Fruit fly (Drosophila melanogaster) whole organism, embryonic: ENCODE measurements around the gene betaTub65B.

Source experiments
- B-H2 ChIP-seq: fragments of 200-800 bp; sonication (Bioruptor generic); optimal IDR thresholded peaks from 2 replicates; lab custom pipeline; 2018; ENCODE audit warnings: missing biosample characterization, mild to moderate bottlenecking, missing genetic modification characterization
- C15 ChIP-seq: fragments of 200-800 bp; sonication (Bioruptor generic); IDR thresholded peaks from 3 replicates; pipeline ENCODE4 v1.3.6; 2022; ENCODE audit warnings: missing biosample characterization, missing genetic modification characterization
- CG10147 ChIP-seq: fragments of 200-800 bp; sonication (Bioruptor generic); optimal IDR thresholded peaks from 2 replicates; lab custom pipeline; 2019; ENCODE audit warnings: missing biosample characterization, mild to moderate bottlenecking, missing genetic modification characterization, moderate library complexity
- CG11560 ChIP-seq: fragments of 200-800 bp; sonication (Bioruptor generic); IDR thresholded peaks from 3 replicates; pipeline ENCODE4 v1.3.6; 2022; ENCODE audit warnings: missing biosample characterization, missing genetic modification characterization
- CG12155 ChIP-seq: fragments of 200-800 bp; sonication (Bioruptor generic); optimal IDR thresholded peaks from 3 replicates; lab custom pipeline; 2016; ENCODE audit warnings: missing biosample characterization, missing genetic modification characterization
- CG1233 ChIP-seq: fragments of 200-800 bp; sonication (Bioruptor generic); optimal IDR thresholded peaks from 4 replicates; lab custom pipeline; 2018; ENCODE audit warnings: missing biosample characterization, mild to moderate bottlenecking, missing genetic modification characterization
- CG12942 ChIP-seq: fragments of 200-800 bp; sonication (Bioruptor generic); optimal IDR thresholded peaks from 3 replicates; lab custom pipeline; 2016; ENCODE audit warnings: missing biosample characterization, missing genetic modification characterization
- CG14965 ChIP-seq: fragments of 200-800 bp; sonication (Bioruptor generic); optimal IDR thresholded peaks from 2 replicates; lab custom pipeline; 2016; ENCODE audit warnings: missing biosample characterization, missing genetic modification characterization, borderline replicate concordance
- CG16815 ChIP-seq: fragments of 200-800 bp; sonication (Bioruptor generic); optimal IDR thresholded peaks from 3 replicates; lab custom pipeline; 2017; ENCODE audit warnings: missing biosample characterization, mild to moderate bottlenecking, missing genetic modification characterization
- CG18011 ChIP-seq: fragments of 200-800 bp; sonication (Bioruptor generic); optimal IDR thresholded peaks from 2 replicates; lab custom pipeline; 2017; ENCODE audit warnings: missing biosample characterization, missing genetic modification characterization, mild to moderate bottlenecking, moderate library complexity, missing genotype
- CG34422 ChIP-seq: fragments of 200-800 bp; sonication (Bioruptor generic); IDR thresholded peaks from 3 replicates; pipeline ENCODE4 v1.3.6; 2022; ENCODE audit warnings: missing biosample characterization, missing genetic modification characterization
- CG4404 ChIP-seq: fragments of 200-800 bp; sonication (Bioruptor generic); IDR thresholded peaks from 2 replicates; pipeline ENCODE4 v1.3.6; 2022; ENCODE audit warnings: missing biosample characterization, missing genetic modification characterization
- CG6683 ChIP-seq: fragments of 200-800 bp; sonication (Bioruptor generic); optimal IDR thresholded peaks from 2 replicates; lab custom pipeline; 2017; ENCODE audit warnings: missing biosample characterization, mild to moderate bottlenecking, missing genetic modification characterization, missing genetic modification reagents
- CG8388 ChIP-seq: fragments of 200-800 bp; sonication (Bioruptor generic); optimal IDR thresholded peaks from 2 replicates; lab custom pipeline; 2019; ENCODE audit warnings: missing biosample characterization, mild to moderate bottlenecking, missing genetic modification characterization, moderate library complexity
- CG8765 ChIP-seq: fragments of 200-800 bp; sonication (Bioruptor generic); IDR thresholded peaks from 2 replicates; pipeline ENCODE4 v1.3.6; 2022; ENCODE audit warnings: missing biosample characterization, missing genetic modification characterization
- CG9797 ChIP-seq: fragments of 200-800 bp; sonication (Bioruptor generic); optimal IDR thresholded peaks from 3 replicates; lab custom pipeline; 2018; ENCODE audit warnings: missing biosample characterization, mild to moderate bottlenecking, missing genetic modification characterization
- Dbx ChIP-seq: fragments of 200-800 bp; sonication (Bioruptor generic); IDR thresholded peaks from 3 replicates; pipeline ENCODE4 v1.3.6; 2022; ENCODE audit warnings: missing biosample characterization, missing genetic modification characterization
- Ets65A ChIP-seq: fragments of 200-800 bp; sonication (Bioruptor generic); peaks from one replicate; lab custom pipeline; 2016; ENCODE audit warnings: missing biosample characterization, missing genetic modification characterization
- Fer1 ChIP-seq: fragments of 200-800 bp; sonication (Bioruptor generic); optimal IDR thresholded peaks from 2 replicates; lab custom pipeline; 2017; ENCODE audit warnings: missing biosample characterization, mild to moderate bottlenecking, missing genetic modification characterization
- Fer3 ChIP-seq: fragments of 200-800 bp; sonication (Bioruptor generic); optimal IDR thresholded peaks from 2 replicates; lab custom pipeline; 2018; ENCODE audit warnings: missing biosample characterization, mild to moderate bottlenecking, missing genetic modification characterization, moderate library complexity
- Nf-YA ChIP-seq: fragments of 200-800 bp; sonication (Bioruptor generic); IDR thresholded peaks from 2 replicates; pipeline ENCODE4 v1.3.6; 2022; ENCODE audit warnings: missing biosample characterization, missing genetic modification characterization
- Ravus ChIP-seq: fragments of 200-800 bp; sonication (Bioruptor generic); IDR thresholded peaks from 2 replicates; pipeline ENCODE4 v1.3.6; 2022; ENCODE audit warnings: missing biosample characterization, missing genetic modification characterization
- Rx ChIP-seq: fragments of 200-800 bp; sonication (Bioruptor generic); IDR thresholded peaks from 2 replicates; pipeline ENCODE4 v1.3.6; 2022; ENCODE audit warnings: missing biosample characterization, missing genetic modification characterization
- Side ChIP-seq: fragments of 200-800 bp; sonication (Bioruptor generic); optimal IDR thresholded peaks from 2 replicates; lab custom pipeline; 2016; ENCODE audit warnings: missing biosample characterization, missing genetic modification characterization
- Six4 ChIP-seq: fragments of 200-800 bp; sonication (Bioruptor generic); optimal IDR thresholded peaks from 2 replicates; lab custom pipeline; 2016; ENCODE audit warnings: missing biosample characterization, missing genetic modification characterization
- Usf ChIP-seq: fragments of 200-800 bp; sonication (Bioruptor generic); optimal IDR thresholded peaks from 2 replicates; lab custom pipeline; 2017; ENCODE audit warnings: missing genotype, missing biosample characterization, missing genetic modification characterization
- aop ChIP-seq: fragments of 200-800 bp; sonication (Bioruptor generic); IDR thresholded peaks from 2 replicates; pipeline ENCODE4 v1.3.6; 2022; ENCODE audit warnings: missing biosample characterization, missing genetic modification characterization
- bowl ChIP-seq: fragments of 200-800 bp; sonication (Bioruptor generic); IDR thresholded peaks from 2 replicates; pipeline ENCODE4 v1.3.6; 2022; ENCODE audit warnings: missing biosample characterization, missing genetic modification characterization
- chinmo ChIP-seq: fragments of 200-800 bp; sonication (Bioruptor generic); IDR thresholded peaks from 4 replicates; pipeline ENCODE4 v1.3.6; 2022; ENCODE audit warnings: missing biosample characterization, missing genetic modification characterization; ENCODE audit not compliant: partially characterized antibody
- ems ChIP-seq: fragments of 200-800 bp; sonication (Bioruptor generic); optimal IDR thresholded peaks from 3 replicates; lab custom pipeline; 2016; ENCODE audit warnings: missing biosample characterization, missing genetic modification characterization
- ftz-f1 ChIP-seq: fragments of 200-800 bp; sonication (Bioruptor generic); optimal IDR thresholded peaks from 2 replicates; lab custom pipeline; 2016; ENCODE audit warnings: missing biosample characterization, missing genetic modification characterization
- gcm ChIP-seq: fragments of 200-800 bp; sonication (Bioruptor generic); optimal IDR thresholded peaks from 2 replicates; lab custom pipeline; 2019; ENCODE audit warnings: missing biosample characterization, mild to moderate bottlenecking, missing genetic modification characterization, moderate library complexity
- grau ChIP-seq: fragments of 200-800 bp; optimal IDR thresholded peaks from 3 replicates; lab custom pipeline; 2019; ENCODE audit warnings: missing biosample characterization, mild to moderate bottlenecking, missing genetic modification characterization, moderate library complexity
- hb ChIP-seq: fragments of 200-800 bp; sonication (Bioruptor generic); IDR thresholded peaks from 3 replicates; pipeline ENCODE4 v1.3.6; 2022; ENCODE audit warnings: missing biosample characterization, missing genetic modification characterization; ENCODE audit not compliant: partially characterized antibody
- insv ChIP-seq, 2 experiments: fragments of 200-800 bp; sonication (Bioruptor generic); optimal IDR thresholded peaks; 3 replicates each; lab custom pipeline; 2016 to 2018; ENCODE audit warnings: missing biosample characterization in 2 of 2, missing genetic modification characterization in 2 of 2
- jigr1 ChIP-seq: fragments of 200-800 bp; sonication (Bioruptor generic); IDR thresholded peaks from 3 replicates; pipeline ENCODE4 v1.3.6; 2022; ENCODE audit warnings: missing biosample characterization, missing genetic modification characterization
- kah ChIP-seq: fragments of 200-800 bp; sonication (Bioruptor generic); optimal IDR thresholded peaks from 2 replicates; lab custom pipeline; 2018; ENCODE audit warnings: missing biosample characterization, mild to moderate bottlenecking, missing genetic modification characterization
- lmd ChIP-seq: fragments of 200-800 bp; sonication (Bioruptor generic); IDR thresholded peaks from 2 replicates; pipeline ENCODE4 v1.3.6; 2022; ENCODE audit warnings: missing biosample characterization, missing genetic modification characterization
- lov ChIP-seq, 2 experiments: fragments of 200-800 bp in 1 of 2; fragments of >200 bp in 1 of 2; sonication (Bioruptor generic) in 1 of 2; IDR thresholded peaks in 1 of 2; optimal IDR thresholded peaks in 1 of 2; 2 replicates in 1 of 2; 3 replicates in 1 of 2; pipeline versions ENCODE4 v1.3.6 to Lab custom; 2017 to 2022; ENCODE audit warnings: missing biosample characterization in 1 of 2, missing genetic modification characterization in 1 of 2
- mld ChIP-seq: fragments of 200-800 bp; sonication (Bioruptor generic); IDR thresholded peaks from 3 replicates; pipeline ENCODE4 v1.3.6; 2022; ENCODE audit warnings: missing biosample characterization, missing genetic modification characterization; ENCODE audit not compliant: partially characterized antibody
- pho ChIP-seq: fragments of 200-800 bp; sonication (Bioruptor generic); optimal IDR thresholded peaks from 2 replicates; lab custom pipeline; 2016; ENCODE audit warnings: missing biosample characterization, missing genetic modification characterization
- prd ChIP-seq, 3 experiments: fragments of >200 bp in 2 of 3; fragments of 200-800 bp in 1 of 3; sonication (Bioruptor generic) in 1 of 3; optimal IDR thresholded peaks in 2 of 3; IDR thresholded peaks in 1 of 3; 2 replicates in 2 of 3; 3 replicates in 1 of 3; pipeline versions ENCODE4 v1.3.6 to Lab custom; 2017 to 2022; ENCODE audit warnings: missing biosample characterization in 1 of 3, missing genetic modification characterization in 1 of 3
- sens-2 ChIP-seq: fragments of 200-800 bp; sonication (Bioruptor generic); IDR thresholded peaks from 2 replicates; pipeline ENCODE4 v1.3.6; 2022; ENCODE audit warnings: missing biosample characterization, missing genetic modification characterization
- sisA ChIP-seq: fragments of 200-800 bp; sonication (Bioruptor generic); IDR thresholded peaks from 2 replicates; pipeline ENCODE4 v1.3.6; 2022; ENCODE audit warnings: missing biosample characterization, missing genetic modification characterization
- sr ChIP-seq: fragments of 200-800 bp; sonication (Bioruptor generic); IDR thresholded peaks from 3 replicates; pipeline ENCODE4 v1.3.6; 2022; ENCODE audit warnings: missing biosample characterization, missing genetic modification characterization
- ssp ChIP-seq: fragments of 200-800 bp; sonication (Bioruptor generic); IDR thresholded peaks from 2 replicates; pipeline ENCODE4 v1.3.6; 2022; ENCODE audit warnings: missing biosample characterization, missing genetic modification characterization
- toy ChIP-seq: fragments of 200-800 bp; sonication (Bioruptor generic); IDR thresholded peaks from 2 replicates; pipeline ENCODE4 v1.3.6; 2022; ENCODE audit warnings: missing biosample characterization, missing genetic modification characterization
- wor ChIP-seq: fragments of 200-800 bp; sonication (Bioruptor generic); IDR thresholded peaks from 2 replicates; pipeline ENCODE4 v1.3.6; 2022; ENCODE audit warnings: missing biosample characterization, missing genetic modification characterization
- zf30C ChIP-seq: fragments of 200-800 bp; sonication (Bioruptor generic); optimal IDR thresholded peaks from 3 replicates; lab custom pipeline; 2018; ENCODE audit warnings: missing biosample characterization, mild to moderate bottlenecking, missing genetic modification characterization
- zfh1 ChIP-seq: fragments of 200-800 bp; sonication (Bioruptor generic); IDR thresholded peaks from 3 replicates; pipeline ENCODE4 v1.3.6; 2022; ENCODE audit warnings: missing biosample characterization, missing genetic modification characterization

The betaTub65B gene

dm6 chr3L:6552968-6553402 is 22.5 kb downstream of the betaTub65B start (continued):
- peak; percentile 66 for TF ChIP-seq CG12942
- 0 out of 2 replicates have a peak, but pooled peaks have one; percentile 30 for TF ChIP-seq sens-2
- peak; percentile 65; the same call in 1 of the 2 replicates for TF ChIP-seq Nf-YA
- TF ChIP-seq CG10147, result peak; percentile 86
- TF ChIP-seq jigr1 (GFP tag; lab: Robert Waterston, UW), result no peak; the same call in 2 of the 3 replicates
- TF ChIP-seq CG1233, result peak; percentile 84
- TF ChIP-seq CG11560 (tag; lab: Robert Waterston, UW), result peak; percentile 65; the same call in 2 of the 3 replicates
- no peak for TF ChIP-seq zf30C (GFP tag; lab: Kevin White, UChicago)
- peak in 1 of 2 experiments; percentile 36 for TF ChIP-seq insv (GFP tag; optimal IDR thresholded peaks at IDR 0.05; lab: Kevin White, UChicago)
- peak; percentile 76 for TF ChIP-seq CG8388 (GFP tag; lab: Kevin White, UChicago)
- peak; percentile 85 for TF ChIP-seq CG34422 (GFP tag; lab: Robert Waterston, UW)
- peak; percentile 66 for TF ChIP-seq CG16815 (GFP tag; lab: Kevin White, UChicago)
- TF ChIP-seq chinmo (GFP tag; lab: Robert Waterston, UW), result no peak
- TF ChIP-seq Ets65A, result peak; percentile 91
- peak; percentile 15 for TF ChIP-seq ftz-f1 (GFP tag; lab: Kevin White, UChicago)
- TF ChIP-seq C15 (GFP tag; lab: Robert Waterston, UW), result peak; percentile 71; the same call in 1 of the 3 replicates
- TF ChIP-seq Usf (GFP tag; lab: Kevin White, UChicago), result peak; percentile 10
- peak; percentile 86 for TF ChIP-seq Fer1 (GFP tag; lab: Kevin White, UChicago)
- TF ChIP-seq Rx (GFP tag; lab: Robert Waterston, UW), result peak; percentile 68
- peak; percentile 76 for TF ChIP-seq Side (GFP tag; lab: Kevin White, UChicago)
- TF ChIP-seq prd (optimal IDR thresholded peaks at IDR 0.05; lab: Kevin White, UChicago), result no peak
- peak; percentile 84 for TF ChIP-seq prd (GFP tag; IDR thresholded peaks at IDR 0.05; lab: Robert Waterston, UW)
- peak; percentile 81 for TF ChIP-seq CG12155
- peak; percentile 77 for TF ChIP-seq gcm (GFP tag; lab: Kevin White, UChicago)
- TF ChIP-seq wor (GFP tag; lab: Robert Waterston, UW), result peak; percentile 64
- TF ChIP-seq Fer3 (tag; lab: Kevin White, UChicago), result peak; percentile 89
- TF ChIP-seq hb (GFP tag; lab: Robert Waterston, UW), result no peak
- peak; percentile 61; the same call in 1 of the 2 replicates for TF ChIP-seq bowl (GFP tag; lab: Robert Waterston, UW)
- peak; percentile 97 for TF ChIP-seq grau (tag; lab: Kevin White, UChicago)
- peak; percentile 28; the same call in 1 of the 2 replicates for TF ChIP-seq CG8765 (GFP tag; lab: Robert Waterston, UW)
- peak; percentile 61 for TF ChIP-seq CG6683 (GFP tag; lab: Kevin White, UChicago)
- TF ChIP-seq lmd (GFP tag; lab: Robert Waterston, UW), result peak; percentile 91
- TF ChIP-seq sisA, result peak; percentile 75
- TF ChIP-seq pho (GFP tag; lab: Kevin White, UChicago), result peak; percentile 83
- no peak for TF ChIP-seq aop (GFP tag; lab: Robert Waterston, UW)
- peak; percentile 66 for TF ChIP-seq ssp (GFP tag; lab: Robert Waterston, UW)
- peak; percentile 73 for TF ChIP-seq Six4 (GFP tag; lab: Kevin White, UChicago)
- TF ChIP-seq CG18011 (GFP tag; lab: Kevin White, UChicago), result peak; percentile 72
- TF ChIP-seq sr, result no peak; the same call in 2 of the 3 replicates
- TF ChIP-seq mld (GFP tag; lab: Robert Waterston, UW), result no peak
- peak; percentile 75; the same call in 2 of the 3 replicates for TF ChIP-seq zfh1 (GFP tag; lab: Robert Waterston, UW)
- TF ChIP-seq ems (GFP tag; lab: Kevin White, UChicago), result peak; percentile 75
- peak; percentile 62; the same call in 1 of the 2 replicates for TF ChIP-seq toy (GFP tag; lab: Robert Waterston, UW)
- peak; percentile 72 for TF ChIP-seq CG4404 (GFP tag; lab: Robert Waterston, UW)
- TF ChIP-seq Dbx, result peak; percentile 88
- peak; percentile 19 for TF ChIP-seq kah (GFP tag; lab: Kevin White, UChicago)
- no peak for TF ChIP-seq lov (optimal IDR thresholded peaks at IDR 0.05; lab: Kevin White, UChicago)
- TF ChIP-seq lov (GFP tag; IDR thresholded peaks at IDR 0.05; lab: Robert Waterston, UW), result peak; percentile 76; the same call in 1 of the 3 replicates
- no peak for TF ChIP-seq CG9797 (GFP tag; lab: Kevin White, UChicago)
- no peak for TF ChIP-seq CG14965 (GFP tag; lab: Kevin White, UChicago)
- TF ChIP-seq B-H2 (GFP tag; lab: Kevin White, UChicago), result peak; percentile 87
- peak; percentile 63 for TF ChIP-seq Ravus (GFP tag; lab: Robert Waterston, UW)
